Worm (Caenorhabditis elegans): ENCODE measurements around the gene cln-3.3.

DNA sequence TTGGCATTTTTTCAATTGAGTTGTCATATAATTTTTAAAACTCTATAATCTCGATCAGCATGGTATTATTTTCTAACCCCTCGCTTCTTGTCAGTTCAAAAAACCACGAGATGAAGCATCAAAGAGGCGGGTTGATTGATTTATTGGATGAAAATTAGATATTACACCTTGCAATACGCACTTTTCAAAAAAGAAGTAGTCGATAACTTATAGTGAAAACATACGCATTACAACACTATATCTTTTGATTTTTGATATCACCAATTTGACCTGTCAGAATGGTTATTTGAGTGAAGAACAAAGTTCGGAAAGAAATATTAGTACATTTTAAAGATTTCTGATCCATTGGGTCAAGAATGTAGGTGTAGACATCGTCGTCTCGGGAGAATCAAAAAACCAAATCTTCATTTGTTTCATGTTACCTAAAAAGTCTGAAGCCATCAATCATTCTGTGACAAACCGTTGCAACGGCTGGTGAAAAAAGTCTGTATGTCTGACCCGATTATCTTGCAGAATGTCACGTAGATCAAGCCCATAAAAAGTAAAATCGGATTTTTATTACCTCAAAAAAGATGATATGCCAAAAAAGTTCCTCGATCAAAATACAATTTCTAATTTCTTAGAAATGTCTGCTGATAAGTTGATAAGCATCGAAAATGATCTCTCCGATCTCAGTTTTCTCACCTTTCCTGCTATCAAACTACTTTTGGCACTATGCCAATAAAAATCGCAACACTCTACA lies 29.6 kb upstream of the cln-3.3 start:
- TF ChIP-seq dao-5 (tag; optimal IDR thresholded peaks at IDR 0.05), result no peak
- TF ChIP-seq him-1 (tag; optimal IDR thresholded peaks at IDR 0.05), result no peak

Measured in whole organism, L4/young adult.